Worm (Caenorhabditis elegans) whole organism, midembryonic: ENCODE data around the gene B0001.2.

Experiments
- T22C8.4 ChIP-seq: fragments of 200-800 bp; sonication (Bioruptor generic); IDR thresholded peaks from 2 replicates; pipeline ENCODE4 v1.3.6; 2022; ENCODE audit warnings: missing genetic modification characterization, missing compliant biosample characterization
- cog-1 ChIP-seq: sonication (generic microtip); optimal IDR thresholded peaks from 2 replicates; lab custom pipeline; 2016; ENCODE audit warnings: missing genetic modification characterization, missing compliant biosample characterization
- flt-1 ChIP-seq: fragments of 200-800 bp; sonication (Bioruptor generic); IDR thresholded peaks from 2 replicates; pipeline ENCODE4 v1.3.6; 2022; ENCODE audit warnings: missing genetic modification characterization, missing compliant biosample characterization
- klf-2 ChIP-seq: fragments of 200-800 bp; sonication (Bioruptor generic); conservative IDR thresholded peaks from 2 replicates; pipeline ENCODE4 v1.3.6; 2022; ENCODE audit warnings: missing genetic modification reagents, missing genetic modification characterization, missing compliant biosample characterization
- med-1 ChIP-seq: sonication (generic microtip); optimal IDR thresholded peaks from 2 replicates; lab custom pipeline; 2017; ENCODE audit warnings: missing genetic modification characterization, mild to moderate bottlenecking, missing compliant biosample characterization, antibody characterized with exemption, missing genetic modification reagents; ENCODE audit not compliant: insufficient read depth
- ref-1 ChIP-seq: fragments of 200-800 bp; sonication (Bioruptor generic); conservative IDR thresholded peaks from 2 replicates; pipeline ENCODE4 v1.3.6; 2022; ENCODE audit warnings: missing genetic modification reagents, missing genetic modification characterization, missing compliant biosample characterization
- tab-1 ChIP-seq: fragments of 200-800 bp; sonication (Bioruptor generic); IDR thresholded peaks from 2 replicates; pipeline ENCODE4 v1.3.6; 2022; ENCODE audit warnings: missing genetic modification characterization, missing compliant biosample characterization
- ztf-23 ChIP-seq: fragments of 200-800 bp; sonication (Bioruptor generic); IDR thresholded peaks from 2 replicates; pipeline ENCODE4 v1.3.6; 2022; ENCODE audit warnings: missing genetic modification reagents, missing genetic modification characterization, missing compliant biosample characterization
- ztf-29 ChIP-seq: fragments of 200-800 bp; sonication (Bioruptor generic); IDR thresholded peaks from 2 replicates; pipeline ENCODE4 v1.3.6; 2022; ENCODE audit warnings: missing genetic modification reagents, missing genetic modification characterization, missing compliant biosample characterization

The B0001.2 gene

ce11 chrIV:12167944-12168343 is 17.2 kb upstream of the B0001.2 start, which contains the start of gene F20B10.3:
Gene F20B10.3 (plus strand): TSS chrIV:12168244.
- no peak for TF ChIP-seq tab-1
- no peak for TF ChIP-seq T22C8.4 (GFP tag; lab: Robert Waterston, UW)
- no peak for TF ChIP-seq ref-1 (GFP tag; lab: Robert Waterston, UW)
- TF ChIP-seq ztf-29 (GFP tag; lab: Robert Waterston, UW) = no peak
- TF ChIP-seq ztf-23 (GFP tag; lab: Robert Waterston, UW) = no peak
- no peak for TF ChIP-seq flt-1 (GFP tag; lab: Robert Waterston, UW)
- no peak for TF ChIP-seq cog-1 (tag; lab: Kevin White, UChicago)
- TF ChIP-seq klf-2 = no peak
- TF ChIP-seq med-1 = no peak

- TF ChIP-seq flt-1 (GFP tag; lab: Robert Waterston, UW) = no peak
Measured at ce11 chrIV:12165432-12166078, 14.8 kb upstream of the B0001.2 start.

- TF ChIP-seq ref-1 (GFP tag; lab: Robert Waterston, UW) = no peak
Measured at ce11 chrIV:12162732-12163131, 12.0 kb upstream of the B0001.2 start.

ce11 chrIV:12160421-12160820 is 9.6 kb upstream of the B0001.2 start:
- no peak for TF ChIP-seq ztf-23 (GFP tag; lab: Robert Waterston, UW)
- no peak for TF ChIP-seq ref-1 (GFP tag; lab: Robert Waterston, UW)
- TF ChIP-seq med-1 = no peak
- TF ChIP-seq klf-2 = no peak
- no peak for TF ChIP-seq cog-1 (tag; lab: Kevin White, UChicago)
- TF ChIP-seq tab-1 = no peak
- TF ChIP-seq flt-1 (GFP tag; lab: Robert Waterston, UW) = no peak
- TF ChIP-seq ztf-29 (GFP tag; lab: Robert Waterston, UW) = no peak
- no peak for TF ChIP-seq T22C8.4 (GFP tag; lab: Robert Waterston, UW)

ce11 chrIV:12157915-12158314 is 7.1 kb upstream of the B0001.2 start:
- TF ChIP-seq T22C8.4 (GFP tag; lab: Robert Waterston, UW) = peak; percentile 66
- TF ChIP-seq tab-1 = 0 out of 2 replicates have a peak, but pooled peaks have one; percentile 7
- TF ChIP-seq cog-1 (tag; lab: Kevin White, UChicago) = peak; percentile 41
- no peak for TF ChIP-seq ztf-23 (GFP tag; lab: Robert Waterston, UW)
- TF ChIP-seq klf-2 = no peak
- no peak for TF ChIP-seq med-1
- 0 out of 2 replicates have a peak, but pooled peaks have one; percentile 23 for TF ChIP-seq flt-1 (GFP tag; lab: Robert Waterston, UW)

ce11 chrIV:12156642-12157233 is 6.0 kb upstream of the B0001.2 start, which contains the start of gene eri-12:
Gene eri-12 (plus strand): TSS chrIV:12156838.
- TF ChIP-seq tab-1 (no peak), T22C8.4 (GFP tag; lab: Robert Waterston, UW) (0 out of 2 replicates have a peak, but pooled peaks have one; percentile 18)

- TF ChIP-seq flt-1 (GFP tag; lab: Robert Waterston, UW) = peak; percentile 89
Measured at ce11 chrIV:12155819-12156218, 5.0 kb upstream of the B0001.2 start.

- TF ChIP-seq T22C8.4 (GFP tag; lab: Robert Waterston, UW) (no peak), med-1 (no peak)
Measured at ce11 chrIV:12154195-12154677, 3.5 kb upstream of the B0001.2 start, which contains the start of gene B0001.7. Gene B0001.7 (minus strand): TSS chrIV:12154245.

ce11 chrIV:12149609-12150008 is 1.2 kb downstream of the B0001.2 start:
- no peak for TF ChIP-seq ztf-23 (GFP tag; lab: Robert Waterston, UW)

ce11 chrIV:12145681-12146080 is 5.1 kb downstream of the B0001.2 start, which contains the start of gene B0001.3:
Gene B0001.3 (minus strand): TSS chrIV:12145735.
- TF ChIP-seq T22C8.4 (GFP tag; lab: Robert Waterston, UW) = no peak
- no peak for TF ChIP-seq ztf-29 (GFP tag; lab: Robert Waterston, UW)

- TF ChIP-seq T22C8.4 (GFP tag; lab: Robert Waterston, UW) (no peak), klf-2 (no peak), tab-1 (no peak), ref-1 (GFP tag; lab: Robert Waterston, UW) (no peak), ztf-29 (GFP tag; lab: Robert Waterston, UW) (no peak), med-1 (no peak), cog-1 (tag; lab: Kevin White, UChicago) (no peak), flt-1 (GFP tag; lab: Robert Waterston, UW) (no peak), ztf-23 (GFP tag; lab: Robert Waterston, UW) (no peak)
Measured at ce11 chrIV:12143231-12143630, 7.5 kb downstream of the B0001.2 start, which contains the start of gene B0001.5. Gene B0001.5 (minus strand): TSS chrIV:12143331.
